Worm (Caenorhabditis elegans) whole organism, young adult: Measurements from ENCODE around the gene calu-1.

Source experiments
- B0019.2 ChIP-seq: fragments of 200-800 bp; sonication (Bioruptor generic); conservative IDR thresholded peaks from 2 replicates; pipeline ENCODE4 v1.3.6; 2022; ENCODE audit warnings: missing genetic modification reagents, missing genetic modification characterization, missing compliant biosample characterization
- F55B11.4 ChIP-seq: sonication (generic microtip); optimal IDR thresholded peaks from 2 replicates; lab custom pipeline; 2016; ENCODE audit warnings: missing compliant biosample characterization, missing genetic modification characterization, borderline replicate concordance; ENCODE audit not compliant: insufficient read depth
- K12H6.12 ChIP-seq: fragments of 200-800 bp; sonication (Bioruptor generic); optimal IDR thresholded peaks from 2 replicates; lab custom pipeline; 2018; ENCODE audit warnings: mild to moderate bottlenecking, missing genetic modification characterization, missing compliant biosample characterization
- Y53F4B.3 ChIP-seq: fragments of 200-800 bp; sonication (Bioruptor generic); IDR thresholded peaks from 2 replicates; pipeline ENCODE4 v1.3.6; 2022; ENCODE audit warnings: missing genetic modification reagents, missing genetic modification characterization, missing compliant biosample characterization
- attf-5 ChIP-seq: fragments of 200-800 bp; sonication (Bioruptor generic); optimal IDR thresholded peaks from 2 replicates; lab custom pipeline; 2018; ENCODE audit warnings: mild to moderate bottlenecking, missing genetic modification characterization, missing compliant biosample characterization
- snpc-4 ChIP-seq, 5 experiments: fragments of 150-350 bp in 1 of 5; sonication (generic microtip) in 4 of 5; optimal IDR thresholded peaks; 2 replicates each; lab custom pipeline; 2014 to 2018; ENCODE audit warnings: missing genetic modification characterization in 5 of 5, missing biosample characterization in 3 of 5, antibody characterized with exemption in 2 of 5, mild to moderate bottlenecking in 2 of 5, missing compliant biosample characterization in 2 of 5, missing genotype in 2 of 5, moderate library complexity in 2 of 5, missing genetic modification reagents in 1 of 5

- TF ChIP-seq F55B11.4 (tag; lab: Kevin White, UChicago), result no peak
- TF ChIP-seq Y53F4B.3 (GFP tag; lab: Robert Waterston, UW), result no peak
- no peak for TF ChIP-seq K12H6.12 (tag; lab: Kevin White, UChicago)
- TF ChIP-seq snpc-4 (GFP tag; optimal IDR thresholded peaks at IDR 0.05; lab: Kevin White, UChicago), result no peak
- TF ChIP-seq snpc-4 (tag; optimal IDR thresholded peaks at IDR 0.05; lab: Kevin White, UChicago), result no peak
- no peak for TF ChIP-seq B0019.2 (GFP tag; lab: Robert Waterston, UW)
- TF ChIP-seq attf-5 (GFP tag; lab: Kevin White, UChicago), result no peak
These were observed 1.5 kb downstream of the calu-1 start, which contains the start of gene M03F4.6 for ce11 chrX:4969228-4969627.
